Worm (Caenorhabditis elegans): Measurements from ENCODE around the gene F28G4.2.

F28G4.2 gene

ce11 chrV:16244078-16244477 lies 38.0 kb downstream of the F28G4.2 start, which contains the start of gene srh-104:
Gene srh-104, minus strand, starts transcription at chrV:16244178.
- no peak for TF ChIP-seq ceh-22 (tag; optimal IDR thresholded peaks at IDR 0.05)
- no peak for TF ChIP-seq eyg-1 (tag; optimal IDR thresholded peaks at IDR 0.05)
- no peak for TF ChIP-seq pag-3 (tag; optimal IDR thresholded peaks at IDR 0.05; ENCODE audit: borderline replicate concordance)
- no peak for TF ChIP-seq unc-3 (GFP tag; conservative IDR thresholded peaks at IDR 0.05)
- no peak for TF ChIP-seq unc-3 (tag; optimal IDR thresholded peaks at IDR 0.05)
- TF ChIP-seq T23F11.4 (GFP tag; optimal IDR thresholded peaks at IDR 0.05), result no peak
- no peak for TF ChIP-seq pax-1 (tag; optimal IDR thresholded peaks at IDR 0.05)
- no peak for TF ChIP-seq ahr-1 (tag; optimal IDR thresholded peaks at IDR 0.05)
- no peak for TF ChIP-seq elt-4 (tag; optimal IDR thresholded peaks at IDR 0.05)
- TF ChIP-seq pha-2 (tag; optimal IDR thresholded peaks at IDR 0.05), result no peak
- TF ChIP-seq fkh-10 (GFP tag; optimal IDR thresholded peaks at IDR 0.05), result no peak
- TF ChIP-seq ceh-24 (tag; optimal IDR thresholded peaks at IDR 0.05), result no peak
- TF ChIP-seq tbx-2 (tag; optimal IDR thresholded peaks at IDR 0.05), result no peak
- no peak for TF ChIP-seq ceh-34 (tag; optimal IDR thresholded peaks at IDR 0.05)
- no peak for TF ChIP-seq pha-4 (tag; optimal IDR thresholded peaks at IDR 0.05)

ce11 chrV:16237223-16237622 lies 44.9 kb downstream of the F28G4.2 start, which contains the start of gene F21H7.5:
Gene F21H7.5, plus strand, starts transcription at chrV:16237523.
- TF ChIP-seq K09A11.1 (tag; optimal IDR thresholded peaks at IDR 0.05; ENCODE audit: insufficient read depth), result no peak
- no peak for TF ChIP-seq fax-1 (tag; optimal IDR thresholded peaks at IDR 0.05)
- TF ChIP-seq unc-42 (tag; optimal IDR thresholded peaks at IDR 0.05), result no peak
- no peak for TF ChIP-seq ahr-1 (tag; optimal IDR thresholded peaks at IDR 0.05)
- no peak for TF ChIP-seq ceh-19 (GFP tag; optimal IDR thresholded peaks at IDR 0.05)
- TF ChIP-seq unc-3 (GFP tag; conservative IDR thresholded peaks at IDR 0.05), result no peak
- no peak for TF ChIP-seq unc-3 (tag; optimal IDR thresholded peaks at IDR 0.05)
- TF ChIP-seq ceh-34 (tag; optimal IDR thresholded peaks at IDR 0.05), result no peak
- no peak for TF ChIP-seq dmd-4 (tag; optimal IDR thresholded peaks at IDR 0.05; ENCODE audit: borderline replicate concordance)
- no peak for TF ChIP-seq zip-5 (tag; optimal IDR thresholded peaks at IDR 0.05)
- TF ChIP-seq hlh-8 (tag; optimal IDR thresholded peaks at IDR 0.05), result no peak
- TF ChIP-seq pax-1 (tag; optimal IDR thresholded peaks at IDR 0.05), result no peak

ce11 chrV:16235647-16236046 lies 46.5 kb downstream of the F28G4.2 start, which contains the start of gene srh-98:
Gene srh-98, minus strand, starts transcription at chrV:16235747.
- TF ChIP-seq C08G9.2 (tag; optimal IDR thresholded peaks at IDR 0.05) (no peak), gmeb-2 (tag; optimal IDR thresholded peaks at IDR 0.05) (no peak), ahr-1 (tag; optimal IDR thresholded peaks at IDR 0.05) (no peak), syd-9 (tag; optimal IDR thresholded peaks at IDR 0.05) (no peak), madf-2 (tag; optimal IDR thresholded peaks at IDR 0.05) (no peak)

- TF ChIP-seq K02D7.2 (tag; optimal IDR thresholded peaks at IDR 0.05), result no peak
- TF ChIP-seq lim-6 (tag; optimal IDR thresholded peaks at IDR 0.05), result no peak
- no peak for TF ChIP-seq elt-4 (tag; optimal IDR thresholded peaks at IDR 0.05)
- TF ChIP-seq ama-1 (optimal IDR thresholded peaks at IDR 0.05), result no peak
- no peak for TF ChIP-seq tbx-7 (tag; optimal IDR thresholded peaks at IDR 0.05)
- no peak for TF ChIP-seq npax-4 (tag; optimal IDR thresholded peaks at IDR 0.05)
- no peak for TF ChIP-seq odd-2 (tag; optimal IDR thresholded peaks at IDR 0.05)
- TF ChIP-seq eyg-1 (tag; optimal IDR thresholded peaks at IDR 0.05), result no peak
- no peak for TF ChIP-seq ceh-18 (tag; optimal IDR thresholded peaks at IDR 0.05)
- TF ChIP-seq pag-3 (tag; optimal IDR thresholded peaks at IDR 0.05; ENCODE audit: borderline replicate concordance), result no peak
- no peak for TF ChIP-seq F13H6.1 (tag; optimal IDR thresholded peaks at IDR 0.05)
- TF ChIP-seq ceh-48 (tag; optimal IDR thresholded peaks at IDR 0.05), result no peak
- no peak for TF ChIP-seq ceh-14 (tag; optimal IDR thresholded peaks at IDR 0.05)
- TF ChIP-seq elt-2 (tag; optimal IDR thresholded peaks at IDR 0.05), result no peak
- TF ChIP-seq tbx-2 (tag; optimal IDR thresholded peaks at IDR 0.05), result no peak
- TF ChIP-seq syd-9 (tag; optimal IDR thresholded peaks at IDR 0.05), result no peak
- no peak for TF ChIP-seq ref-2 (tag; optimal IDR thresholded peaks at IDR 0.05)
- no peak for TF ChIP-seq pax-1 (tag; optimal IDR thresholded peaks at IDR 0.05)
- TF ChIP-seq hlh-13 (GFP tag; optimal IDR thresholded peaks at IDR 0.05), result no peak
- TF ChIP-seq ets-4 (tag; optimal IDR thresholded peaks at IDR 0.05), result no peak
Observed at ce11 chrV:16235135-16235534, 47.0 kb downstream of the F28G4.2 start, which contains the start of gene F21H7.3. Gene F21H7.3, minus strand, starts transcription at chrV:16235235.
